Fruit fly (Drosophila melanogaster) whole organism, embryonic: ENCODE data around the gene CG31204.

ENCODE experiments used
- Aef1 ChIP-seq: fragments of 200-800 bp; sonication (Bioruptor generic); IDR thresholded peaks from 3 replicates; pipeline ENCODE4 v1.3.6; 2022; ENCODE audit warnings: missing biosample characterization, missing genetic modification characterization
- Atf6 ChIP-seq: fragments of 200-800 bp; sonication (Bioruptor generic); IDR thresholded peaks from 2 replicates; pipeline ENCODE4 v1.3.6; 2022; ENCODE audit warnings: missing biosample characterization, missing genetic modification characterization
- B-H1 ChIP-seq: fragments of 200-800 bp; sonication (Bioruptor generic); IDR thresholded peaks from 3 replicates; pipeline ENCODE4 v1.3.6; 2022; ENCODE audit warnings: missing biosample characterization, missing genetic modification characterization
- C15 ChIP-seq: fragments of 200-800 bp; sonication (Bioruptor generic); IDR thresholded peaks from 3 replicates; pipeline ENCODE4 v1.3.6; 2022; ENCODE audit warnings: missing biosample characterization, missing genetic modification characterization
- CG10209 ChIP-seq: fragments of 200-800 bp; sonication (Bioruptor generic); optimal IDR thresholded peaks from 3 replicates; lab custom pipeline; 2017; ENCODE audit warnings: missing biosample characterization, mild to moderate bottlenecking, missing genetic modification characterization, missing genetic modification reagents
- CG11456 ChIP-seq: fragments of 200-800 bp; sonication (Bioruptor generic); IDR thresholded peaks from 3 replicates; pipeline ENCODE4 v1.3.6; 2022; ENCODE audit warnings: missing biosample characterization, missing genetic modification characterization
- CG11504 ChIP-seq: fragments of 200-800 bp; sonication (Bioruptor generic); optimal IDR thresholded peaks from 3 replicates; lab custom pipeline; 2019; ENCODE audit warnings: missing biosample characterization, mild to moderate bottlenecking, missing genetic modification characterization, moderate library complexity
- CG11695 ChIP-seq: fragments of 200-800 bp; sonication (Bioruptor generic); IDR thresholded peaks from 3 replicates; pipeline ENCODE4 v1.3.6; 2022; ENCODE audit warnings: missing biosample characterization, missing genetic modification characterization
- CG12769 ChIP-seq: fragments of 200-800 bp; sonication (Bioruptor generic); optimal IDR thresholded peaks from 2 replicates; lab custom pipeline; 2019; ENCODE audit warnings: missing biosample characterization, mild to moderate bottlenecking, missing genetic modification characterization, moderate library complexity
- CG14441 ChIP-seq: fragments of 200-800 bp; sonication (Bioruptor generic); IDR thresholded peaks from 2 replicates; pipeline ENCODE4 v1.3.6; 2022; ENCODE audit warnings: missing biosample characterization, missing genetic modification characterization
- CG17328 ChIP-seq: fragments of 200-800 bp; sonication (Bioruptor generic); IDR thresholded peaks from 2 replicates; pipeline ENCODE4 v1.3.6; 2022; ENCODE audit warnings: missing biosample characterization, missing genetic modification characterization
- CG17359 ChIP-seq: fragments of 200-800 bp; sonication (Bioruptor generic); optimal IDR thresholded peaks from 3 replicates; lab custom pipeline; 2018; ENCODE audit warnings: missing biosample characterization, mild to moderate bottlenecking, missing genetic modification characterization, moderate library complexity
- CG17361 ChIP-seq: fragments of 200-800 bp; sonication (Bioruptor generic); IDR thresholded peaks from 3 replicates; pipeline ENCODE4 v1.3.6; 2022; ENCODE audit warnings: missing biosample characterization, missing genetic modification characterization
- CG18599 ChIP-seq: fragments of 200-800 bp; sonication (Bioruptor generic); optimal IDR thresholded peaks from 3 replicates; lab custom pipeline; 2017; ENCODE audit warnings: missing biosample characterization, missing genetic modification characterization, mild to moderate bottlenecking, moderate library complexity, missing genetic modification reagents
- CG2120 ChIP-seq: fragments of 200-800 bp; sonication (Bioruptor generic); optimal IDR thresholded peaks from 3 replicates; lab custom pipeline; 2016; ENCODE audit warnings: missing biosample characterization, missing genetic modification characterization
- CG2678 ChIP-seq: fragments of 200-800 bp; sonication (Bioruptor generic); optimal IDR thresholded peaks from 3 replicates; lab custom pipeline; 2019; ENCODE audit warnings: missing biosample characterization, mild to moderate bottlenecking, missing genetic modification characterization, moderate library complexity
- CG3163 ChIP-seq: fragments of 200-800 bp; sonication (Bioruptor generic); optimal IDR thresholded peaks from 3 replicates; lab custom pipeline; 2016; ENCODE audit warnings: missing biosample characterization, missing genetic modification characterization
- CG43689 ChIP-seq: fragments of 200-800 bp; sonication (Bioruptor generic); IDR thresholded peaks from 2 replicates; pipeline ENCODE4 v1.3.6; 2022; ENCODE audit warnings: missing biosample characterization, missing genetic modification characterization
- CG7271 ChIP-seq: fragments of 200-800 bp; sonication (Bioruptor generic); optimal IDR thresholded peaks from 2 replicates; lab custom pipeline; 2018; ENCODE audit warnings: missing biosample characterization, mild to moderate bottlenecking, missing genetic modification characterization, moderate library complexity
- CG7987 ChIP-seq: fragments of 200-800 bp; sonication (Bioruptor generic); optimal IDR thresholded peaks from 2 replicates; lab custom pipeline; 2018; ENCODE audit warnings: missing biosample characterization, mild to moderate bottlenecking, missing genetic modification characterization, moderate library complexity
- Drgx ChIP-seq: fragments of 200-800 bp; sonication (Bioruptor generic); IDR thresholded peaks from 2 replicates; pipeline ENCODE4 v1.3.6; 2022; ENCODE audit warnings: missing biosample characterization, missing genetic modification characterization
- Fer1 ChIP-seq: fragments of 200-800 bp; sonication (Bioruptor generic); optimal IDR thresholded peaks from 2 replicates; lab custom pipeline; 2017; ENCODE audit warnings: missing biosample characterization, mild to moderate bottlenecking, missing genetic modification characterization
- Fer3 ChIP-seq: fragments of 200-800 bp; sonication (Bioruptor generic); optimal IDR thresholded peaks from 2 replicates; lab custom pipeline; 2018; ENCODE audit warnings: missing biosample characterization, mild to moderate bottlenecking, missing genetic modification characterization, moderate library complexity
- Hr51 ChIP-seq, 2 experiments: fragments of 200-800 bp; sonication (Bioruptor generic); optimal IDR thresholded peaks; 2 replicates in 1 of 2; 3 replicates in 1 of 2; lab custom pipeline; 2016 to 2018; ENCODE audit warnings: missing biosample characterization in 2 of 2, missing genetic modification characterization in 2 of 2, mild to moderate bottlenecking in 1 of 2, moderate library complexity in 1 of 2
- MBD-R2 ChIP-seq: fragments of 200-800 bp; sonication (Bioruptor generic); IDR thresholded peaks from 2 replicates; pipeline ENCODE4 v1.3.6; 2022; ENCODE audit warnings: missing biosample characterization, missing genetic modification characterization
- Med ChIP-seq: fragments of 200-800 bp; sonication (Bioruptor generic); peaks from one replicate; lab custom pipeline; 2016; ENCODE audit warnings: missing biosample characterization, missing genetic modification characterization, mild to moderate bottlenecking, inconsistent platforms, moderate library complexity
- Oli ChIP-seq: fragments of 200-800 bp; sonication (Bioruptor generic); optimal IDR thresholded peaks from 2 replicates; lab custom pipeline; 2018; ENCODE audit warnings: missing biosample characterization, mild to moderate bottlenecking, missing genetic modification characterization, moderate library complexity
- Optix ChIP-seq: fragments of 200-800 bp; sonication (Bioruptor generic); IDR thresholded peaks from 3 replicates; pipeline ENCODE4 v1.3.6; 2022; ENCODE audit warnings: missing biosample characterization, missing genetic modification characterization
- Ptx1 ChIP-seq: fragments of 200-800 bp; sonication (Bioruptor generic); IDR thresholded peaks from 2 replicates; pipeline ENCODE4 v1.3.6; 2022; ENCODE audit warnings: missing biosample characterization, missing genetic modification characterization
- Rfx ChIP-seq: fragments of 200-800 bp; sonication (Bioruptor generic); IDR thresholded peaks from 2 replicates; pipeline ENCODE4 v1.3.6; 2022; ENCODE audit warnings: missing biosample characterization, missing genetic modification characterization
- Xrp1 ChIP-seq: fragments of 200-800 bp; sonication (Bioruptor generic); IDR thresholded peaks from 2 replicates; pipeline ENCODE4 v1.3.6; 2022; ENCODE audit warnings: missing biosample characterization, missing genetic modification characterization
- al ChIP-seq: fragments of 200-800 bp; sonication (Bioruptor generic); IDR thresholded peaks from 2 replicates; pipeline ENCODE4 v1.3.6; 2022; ENCODE audit warnings: missing biosample characterization, missing genetic modification characterization
- aop ChIP-seq: fragments of 200-800 bp; sonication (Bioruptor generic); IDR thresholded peaks from 2 replicates; pipeline ENCODE4 v1.3.6; 2022; ENCODE audit warnings: missing biosample characterization, missing genetic modification characterization
- cwo ChIP-seq: fragments of 200-800 bp; sonication (Bioruptor generic); optimal IDR thresholded peaks from 3 replicates; lab custom pipeline; 2017; ENCODE audit warnings: missing biosample characterization, missing genetic modification characterization, mild to moderate bottlenecking, moderate library complexity, missing genetic modification reagents
- dysf ChIP-seq: fragments of 200-800 bp; sonication (Bioruptor generic); IDR thresholded peaks from 3 replicates; pipeline ENCODE4 v1.3.6; 2022; ENCODE audit warnings: missing biosample characterization, missing genetic modification characterization
- eve ChIP-seq, 2 experiments: fragments of >200 bp; optimal IDR thresholded peaks; 2 replicates each; lab custom pipeline; 2017; ENCODE audit warnings: missing biosample characterization in 2 of 2, missing genetic modification characterization in 2 of 2
- gce ChIP-seq: fragments of 200-800 bp; sonication (Bioruptor generic); IDR thresholded peaks from 3 replicates; pipeline ENCODE4 v1.3.6; 2022; ENCODE audit warnings: missing biosample characterization, missing genetic modification characterization
- klu ChIP-seq: fragments of 200-800 bp; sonication (Bioruptor generic); IDR thresholded peaks from 2 replicates; pipeline ENCODE4 v1.3.6; 2022; ENCODE audit warnings: missing biosample characterization, missing genetic modification characterization
- lilli ChIP-seq: fragments of 200-800 bp; sonication (Bioruptor generic); optimal IDR thresholded peaks from 3 replicates; lab custom pipeline; 2016; ENCODE audit warnings: missing biosample characterization, missing genetic modification characterization
- lmd ChIP-seq: fragments of 200-800 bp; sonication (Bioruptor generic); IDR thresholded peaks from 2 replicates; pipeline ENCODE4 v1.3.6; 2022; ENCODE audit warnings: missing biosample characterization, missing genetic modification characterization
- mam ChIP-seq: fragments of 200-800 bp; sonication (Bioruptor generic); optimal IDR thresholded peaks from 3 replicates; lab custom pipeline; 2016; ENCODE audit warnings: missing biosample characterization, missing genetic modification characterization
- prd ChIP-seq, 3 experiments: fragments of >200 bp in 2 of 3; fragments of 200-800 bp in 1 of 3; sonication (Bioruptor generic) in 1 of 3; optimal IDR thresholded peaks in 2 of 3; IDR thresholded peaks in 1 of 3; 2 replicates in 2 of 3; 3 replicates in 1 of 3; pipeline versions ENCODE4 v1.3.6 to Lab custom; 2017 to 2022; ENCODE audit warnings: missing biosample characterization in 1 of 3, missing genetic modification characterization in 1 of 3
- row ChIP-seq: fragments of 200-800 bp; sonication (Bioruptor generic); IDR thresholded peaks from 3 replicates; pipeline ENCODE4 v1.3.6; 2022; ENCODE audit warnings: missing biosample characterization, missing genetic modification characterization
- sd ChIP-seq: fragments of 200-800 bp; sonication (Bioruptor generic); optimal IDR thresholded peaks from 3 replicates; lab custom pipeline; 2018; ENCODE audit warnings: missing biosample characterization, mild to moderate bottlenecking, missing genetic modification characterization, moderate library complexity
- sisA ChIP-seq: fragments of 200-800 bp; sonication (Bioruptor generic); IDR thresholded peaks from 2 replicates; pipeline ENCODE4 v1.3.6; 2022; ENCODE audit warnings: missing biosample characterization, missing genetic modification characterization
- slbo ChIP-seq: fragments of 200-800 bp; sonication (Bioruptor generic); IDR thresholded peaks from 2 replicates; pipeline ENCODE4 v1.3.6; 2022; ENCODE audit warnings: missing biosample characterization, missing genetic modification characterization
- sob ChIP-seq: fragments of 200-800 bp; sonication (Bioruptor generic); IDR thresholded peaks from 2 replicates; pipeline ENCODE4 v1.3.6; 2022; ENCODE audit warnings: missing biosample characterization, missing genetic modification characterization
- sqz ChIP-seq: fragments of 200-800 bp; sonication (Bioruptor generic); optimal IDR thresholded peaks from 3 replicates; lab custom pipeline; 2018; ENCODE audit warnings: missing biosample characterization, mild to moderate bottlenecking, missing genetic modification characterization
- tgo ChIP-seq: fragments of 200-800 bp; sonication (Bioruptor generic); IDR thresholded peaks from 3 replicates; pipeline ENCODE4 v1.3.6; 2022; ENCODE audit warnings: missing biosample characterization, missing genetic modification characterization
- ttk ChIP-seq: fragments of 200-800 bp; sonication (Bioruptor generic); IDR thresholded peaks from 2 replicates; pipeline ENCODE4 v2.1.2; 2022; ENCODE audit warnings: missing biosample characterization, missing genetic modification characterization

Gene CG31204

DNA sequence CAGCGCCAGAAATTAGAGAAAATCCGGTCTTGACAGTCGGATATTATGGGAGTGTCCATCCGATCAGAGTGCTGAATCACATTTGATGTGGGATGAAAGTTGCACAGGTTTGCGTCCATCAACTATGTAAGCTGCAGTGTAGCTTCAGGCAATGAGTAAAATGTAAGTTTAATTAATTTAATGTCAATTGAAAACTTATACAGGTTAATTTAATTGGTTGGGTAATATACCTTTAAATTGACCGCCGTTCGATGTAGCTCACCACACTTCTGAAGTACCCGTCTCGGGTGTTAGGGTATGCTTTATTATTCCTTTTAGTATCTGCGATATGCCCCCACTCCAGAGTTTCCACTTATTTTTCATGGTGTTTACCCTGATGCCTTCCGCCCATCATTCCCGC lies 31.1 kb upstream of the CG31204 start (continued):
- TF ChIP-seq mam (GFP tag; lab: Kevin White, UChicago) (peak; percentile 43), ttk (GFP tag; lab: Robert Waterston, UW) (peak; percentile 50; the same call in 1 of the 2 replicates), sob (GFP tag; lab: Robert Waterston, UW) (0 out of 2 replicates have a peak, but pooled peaks have one; percentile 42), CG11504 (tag; lab: Kevin White, UChicago) (peak; percentile 44), CG17328 (GFP tag; lab: Robert Waterston, UW) (peak; percentile 40; the same call in 1 of the 2 replicates), B-H1 (GFP tag; lab: Robert Waterston, UW) (peak; percentile 27; the same call in 1 of the 3 replicates), CG7987 (GFP tag; lab: Kevin White, UChicago) (no peak), CG11456 (GFP tag; lab: Robert Waterston, UW) (0 out of 3 replicates have a peak, but pooled peaks have one; percentile 22), CG43689 (GFP tag; lab: Robert Waterston, UW) (no peak), Med (peak; percentile 69), CG2120 (GFP tag; lab: Kevin White, UChicago) (peak; percentile 52), Ptx1 (GFP tag; lab: Robert Waterston, UW) (peak; percentile 55), sd (tag; lab: Kevin White, UChicago) (no peak), CG7271 (no peak), cwo (GFP tag; lab: Kevin White, UChicago) (peak; percentile 8), lilli (GFP tag; lab: Kevin White, UChicago) (peak; percentile 29), dysf (GFP tag; lab: Robert Waterston, UW) (peak; percentile 46; the same call in 1 of the 3 replicates), eve (GFP tag; optimal IDR thresholded peaks at IDR 0.05; lab: Kevin White, UChicago) (no peak), sqz (no peak), Optix (0 out of 3 replicates have a peak, but pooled peaks have one; percentile 18), tgo (GFP tag; lab: Robert Waterston, UW) (peak; percentile 53; the same call in 2 of the 3 replicates), Rfx (GFP tag; lab: Robert Waterston, UW) (peak; percentile 69), aop (GFP tag; lab: Robert Waterston, UW) (no peak), Aef1 (GFP tag; lab: Robert Waterston, UW) (peak; percentile 45; the same call in 1 of the 3 replicates), Fer3 (tag; lab: Kevin White, UChicago) (peak; percentile 37), lmd (peak; percentile 49), row (GFP tag; lab: Robert Waterston, UW) (peak; percentile 68), CG12769 (tag; lab: Kevin White, UChicago) (peak; percentile 31), CG10209 (GFP tag; lab: Kevin White, UChicago) (peak; percentile 15), CG17359 (tag; lab: Kevin White, UChicago) (peak; percentile 11), CG11695 (GFP tag; lab: Robert Waterston, UW) (peak; percentile 53; the same call in 1 of the 3 replicates), CG3163 (GFP tag; lab: Kevin White, UChicago) (no peak), klu (GFP tag; lab: Robert Waterston, UW) (0 out of 2 replicates have a peak, but pooled peaks have one; percentile 10), Drgx (GFP tag; lab: Robert Waterston, UW) (peak; percentile 46; the same call in 1 of the 2 replicates), prd (optimal IDR thresholded peaks at IDR 0.05; lab: Kevin White, UChicago) (no peak), prd (GFP tag; IDR thresholded peaks at IDR 0.05; lab: Robert Waterston, UW) (no peak; the same call in 1 of the 3 replicates), Fer1 (GFP tag; lab: Kevin White, UChicago) (peak; percentile 40), Xrp1 (GFP tag; lab: Robert Waterston, UW) (0 out of 2 replicates have a peak, but pooled peaks have one; percentile 34), CG2678 (tag; lab: Kevin White, UChicago) (peak; percentile 55), slbo (GFP tag; lab: Robert Waterston, UW) (peak; percentile 61), CG17361 (GFP tag; lab: Robert Waterston, UW) (0 out of 3 replicates have a peak, but pooled peaks have one; percentile 19), al (GFP tag; lab: Robert Waterston, UW) (0 out of 2 replicates have a peak, but pooled peaks have one; percentile 21), Atf6 (GFP tag; lab: Robert Waterston, UW) (peak; percentile 45), Hr51 (GFP tag; optimal IDR thresholded peaks at IDR 0.05; lab: Kevin White, UChicago) (peak in 1 of 2 experiments; percentile 28), C15 (no peak), CG18599 (peak; percentile 72), MBD-R2 (GFP tag; lab: Robert Waterston, UW) (peak; percentile 30; the same call in 1 of the 2 replicates), Oli (tag; lab: Kevin White, UChicago) (peak; percentile 12), sisA (GFP tag; lab: Robert Waterston, UW) (peak; percentile 8; the same call in 1 of the 2 replicates), gce (GFP tag; lab: Robert Waterston, UW) (0 out of 3 replicates have a peak, but pooled peaks have one; percentile 48), CG14441 (peak; percentile 58)
